Worm (Caenorhabditis elegans): ENCODE results near the gene C07A12.2.

The C07A12.2 gene

ce11 chrX:4550987-4551386, 6.3 kb downstream of the C07A12.2 start:
- no peak for TF ChIP-seq dmd-4 (tag; optimal IDR thresholded peaks at IDR 0.05; ENCODE audit: borderline replicate concordance)
- TF ChIP-seq ref-2 (tag; optimal IDR thresholded peaks at IDR 0.05): peak; percentile 60

ce11 chrX:4553033-4553432, 8.4 kb downstream of the C07A12.2 start:
- no peak for TF ChIP-seq dmd-4 (tag; optimal IDR thresholded peaks at IDR 0.05; ENCODE audit: borderline replicate concordance)
- TF ChIP-seq elt-2 (tag; optimal IDR thresholded peaks at IDR 0.05): no peak
- no peak for TF ChIP-seq hlh-15 (tag; optimal IDR thresholded peaks at IDR 0.05)
- TF ChIP-seq ceh-22 (tag; optimal IDR thresholded peaks at IDR 0.05): no peak
- no peak for TF ChIP-seq tbx-7 (tag; optimal IDR thresholded peaks at IDR 0.05)
- TF ChIP-seq C08G9.2 (tag; optimal IDR thresholded peaks at IDR 0.05): no peak
- TF ChIP-seq lin-11 (tag; optimal IDR thresholded peaks at IDR 0.05): no peak
- no peak for TF ChIP-seq pha-2 (tag; optimal IDR thresholded peaks at IDR 0.05)
- no peak for TF ChIP-seq ceh-19 (GFP tag; optimal IDR thresholded peaks at IDR 0.05)
- TF ChIP-seq unc-42 (tag; optimal IDR thresholded peaks at IDR 0.05): no peak
- no peak for TF ChIP-seq lim-6 (tag; optimal IDR thresholded peaks at IDR 0.05)

ce11 chrX:4553491-4553890, 8.8 kb downstream of the C07A12.2 start:
- no peak for TF ChIP-seq fkh-6 (tag; optimal IDR thresholded peaks at IDR 0.05)
- TF ChIP-seq ama-1 (optimal IDR thresholded peaks at IDR 0.05): no peak
- TF ChIP-seq nhr-232 (tag; optimal IDR thresholded peaks at IDR 0.05): no peak
- TF ChIP-seq ceh-19 (GFP tag; optimal IDR thresholded peaks at IDR 0.05): no peak
- TF ChIP-seq syd-9 (tag; optimal IDR thresholded peaks at IDR 0.05): no peak
- no peak for TF ChIP-seq ceh-45 (GFP tag; IDR thresholded peaks at IDR 0.05)
- no peak for TF ChIP-seq pha-2 (tag; optimal IDR thresholded peaks at IDR 0.05)
- no peak for TF ChIP-seq che-1 (tag; optimal IDR thresholded peaks at IDR 0.05)
- TF ChIP-seq dve-1 (tag; optimal IDR thresholded peaks at IDR 0.05): no peak
- no peak for TF ChIP-seq ceh-18 (tag; optimal IDR thresholded peaks at IDR 0.05)
- TF ChIP-seq pha-4 (tag; optimal IDR thresholded peaks at IDR 0.05): no peak
- TF ChIP-seq pax-1 (tag; optimal IDR thresholded peaks at IDR 0.05): no peak
- no peak for TF ChIP-seq dmd-4 (tag; optimal IDR thresholded peaks at IDR 0.05; ENCODE audit: borderline replicate concordance)
- no peak for TF ChIP-seq lim-6 (tag; optimal IDR thresholded peaks at IDR 0.05)
- TF ChIP-seq fax-1 (tag; optimal IDR thresholded peaks at IDR 0.05): no peak
- no peak for TF ChIP-seq C38D4.7 (GFP tag; optimal IDR thresholded peaks at IDR 0.05)
- TF ChIP-seq ets-4 (tag; optimal IDR thresholded peaks at IDR 0.05): no peak

- TF ChIP-seq syd-9 (tag; optimal IDR thresholded peaks at IDR 0.05) (no peak), ceh-2 (tag; optimal IDR thresholded peaks at IDR 0.05) (no peak), nfya-1 (tag; optimal IDR thresholded peaks at IDR 0.05) (no peak), hlh-8 (tag; optimal IDR thresholded peaks at IDR 0.05) (no peak), ama-1 (optimal IDR thresholded peaks at IDR 0.05) (no peak), rnt-1 (tag; optimal IDR thresholded peaks at IDR 0.05) (no peak), pros-1 (tag; optimal IDR thresholded peaks at IDR 0.05) (no peak), hlh-6 (tag; optimal IDR thresholded peaks at IDR 0.05) (no peak)
Observed at ce11 chrX:4554385-4554784, 9.7 kb downstream of the C07A12.2 start, which contains the start of gene ham-2. TSS of gene ham-2 (plus strand) at chrX:4554685.

ce11 chrX:4556028-4556427, 11.4 kb downstream of the C07A12.2 start:
- TF ChIP-seq madf-2 (tag; optimal IDR thresholded peaks at IDR 0.05) (no peak), odd-2 (tag; optimal IDR thresholded peaks at IDR 0.05) (no peak), hlh-6 (tag; optimal IDR thresholded peaks at IDR 0.05) (no peak), gmeb-2 (tag; optimal IDR thresholded peaks at IDR 0.05) (no peak), dmd-4 (tag; optimal IDR thresholded peaks at IDR 0.05; ENCODE audit: borderline replicate concordance) (no peak), syd-9 (tag; optimal IDR thresholded peaks at IDR 0.05) (no peak), sox-2 (GFP tag; IDR thresholded peaks at IDR 0.05) (no peak)

Measured in whole organism, late embryonic.